Fruit fly (Drosophila melanogaster) whole organism, embryonic: ENCODE data around the gene pkaap.

Source experiments
- Asciz ChIP-seq: fragments of 200-800 bp; sonication (Bioruptor generic); optimal IDR thresholded peaks from 2 replicates; lab custom pipeline; 2017; ENCODE audit warnings: missing biosample characterization, mild to moderate bottlenecking, missing genetic modification characterization, missing genetic modification reagents
- B-H2 ChIP-seq: fragments of 200-800 bp; sonication (Bioruptor generic); optimal IDR thresholded peaks from 2 replicates; lab custom pipeline; 2018; ENCODE audit warnings: missing biosample characterization, mild to moderate bottlenecking, missing genetic modification characterization
- CG1024 ChIP-seq: fragments of 200-800 bp; sonication (Bioruptor generic); IDR thresholded peaks from 2 replicates; pipeline ENCODE4 v1.3.6; 2022; ENCODE audit warnings: missing biosample characterization, missing genetic modification characterization
- CG10267 ChIP-seq: fragments of 200-800 bp; sonication (Bioruptor generic); optimal IDR thresholded peaks from 2 replicates; lab custom pipeline; 2018; ENCODE audit warnings: missing biosample characterization, mild to moderate bottlenecking, missing genetic modification characterization, moderate library complexity
- CG10321 ChIP-seq: fragments of 200-800 bp; sonication (Bioruptor generic); IDR thresholded peaks from 2 replicates; pipeline ENCODE4 v1.3.6; 2022; ENCODE audit warnings: missing biosample characterization, missing genetic modification characterization
- CG11504 ChIP-seq: fragments of 200-800 bp; sonication (Bioruptor generic); optimal IDR thresholded peaks from 3 replicates; lab custom pipeline; 2019; ENCODE audit warnings: missing biosample characterization, mild to moderate bottlenecking, missing genetic modification characterization, moderate library complexity
- CG12391 ChIP-seq: fragments of 200-800 bp; sonication (Bioruptor generic); optimal IDR thresholded peaks from 3 replicates; lab custom pipeline; 2018; ENCODE audit warnings: missing biosample characterization, mild to moderate bottlenecking, missing genetic modification characterization, moderate library complexity
- CG13424 ChIP-seq: fragments of 200-800 bp; sonication (Bioruptor generic); optimal IDR thresholded peaks from 2 replicates; lab custom pipeline; 2019; ENCODE audit warnings: missing biosample characterization, mild to moderate bottlenecking, missing genetic modification characterization, moderate library complexity
- CG14860 ChIP-seq: fragments of 200-800 bp; sonication (Bioruptor generic); IDR thresholded peaks from 3 replicates; pipeline ENCODE4 v1.3.6; 2022; ENCODE audit warnings: missing biosample characterization, missing genetic modification characterization; ENCODE audit not compliant: partially characterized antibody
- CG15696 ChIP-seq: fragments of 200-800 bp; sonication (Bioruptor generic); optimal IDR thresholded peaks from 2 replicates; lab custom pipeline; 2019; ENCODE audit warnings: missing biosample characterization, mild to moderate bottlenecking, missing genetic modification characterization, moderate library complexity
- CG1602 ChIP-seq: fragments of 200-800 bp; sonication (Bioruptor generic); optimal IDR thresholded peaks from 3 replicates; lab custom pipeline; 2016; ENCODE audit warnings: missing biosample characterization, missing genetic modification characterization
- CG17802 ChIP-seq: fragments of 200-800 bp; sonication (Bioruptor generic); optimal IDR thresholded peaks from 2 replicates; lab custom pipeline; 2018; ENCODE audit warnings: missing biosample characterization, mild to moderate bottlenecking, missing genetic modification characterization, moderate library complexity
- CG2678 ChIP-seq: fragments of 200-800 bp; sonication (Bioruptor generic); optimal IDR thresholded peaks from 3 replicates; lab custom pipeline; 2019; ENCODE audit warnings: missing biosample characterization, mild to moderate bottlenecking, missing genetic modification characterization, moderate library complexity
- CG2712 ChIP-seq: fragments of 200-800 bp; optimal IDR thresholded peaks from 3 replicates; lab custom pipeline; 2019; ENCODE audit warnings: missing biosample characterization, mild to moderate bottlenecking, missing genetic modification characterization, moderate library complexity
- CG31224 ChIP-seq: fragments of 200-800 bp; sonication (Bioruptor generic); IDR thresholded peaks from 2 replicates; pipeline ENCODE4 v1.3.6; 2022; ENCODE audit warnings: missing biosample characterization, missing genetic modification characterization
- CG33213 ChIP-seq: fragments of 200-800 bp; sonication (Bioruptor generic); optimal IDR thresholded peaks from 3 replicates; lab custom pipeline; 2016; ENCODE audit warnings: missing biosample characterization, missing genetic modification characterization
- CG3407 ChIP-seq: fragments of 200-800 bp; sonication (Bioruptor generic); optimal IDR thresholded peaks from 2 replicates; lab custom pipeline; 2018; ENCODE audit warnings: missing biosample characterization, mild to moderate bottlenecking, missing genetic modification characterization
- CG4404 ChIP-seq: fragments of 200-800 bp; sonication (Bioruptor generic); IDR thresholded peaks from 2 replicates; pipeline ENCODE4 v1.3.6; 2022; ENCODE audit warnings: missing biosample characterization, missing genetic modification characterization
- CG6689 ChIP-seq: fragments of 200-800 bp; sonication (Bioruptor generic); IDR thresholded peaks from 2 replicates; pipeline ENCODE4 v1.3.6; 2022; ENCODE audit warnings: missing biosample characterization, missing genetic modification characterization
- CG7963 ChIP-seq: fragments of 200-800 bp; sonication (Bioruptor generic); IDR thresholded peaks from 3 replicates; pipeline ENCODE4 v1.3.6; 2022; ENCODE audit warnings: missing biosample characterization, missing genetic modification characterization; ENCODE audit not compliant: partially characterized antibody
- CG9215 ChIP-seq: fragments of 200-800 bp; sonication (Bioruptor generic); IDR thresholded peaks from 2 replicates; pipeline ENCODE4 v1.3.6; 2022; ENCODE audit warnings: missing biosample characterization, missing genetic modification characterization
- CoRest ChIP-seq: fragments of 200-800 bp; sonication (Bioruptor generic); optimal IDR thresholded peaks from 3 replicates; lab custom pipeline; 2018; ENCODE audit warnings: missing biosample characterization, mild to moderate bottlenecking, missing genetic modification characterization, moderate library complexity
- Dfd ChIP-seq, 2 experiments: fragments of >200 bp; optimal IDR thresholded peaks; 2 replicates each; lab custom pipeline; 2017; ENCODE audit warnings: missing biosample characterization in 2 of 2, missing genetic modification characterization in 2 of 2
- Dip2 ChIP-seq: fragments of 200-800 bp; sonication (Bioruptor generic); IDR thresholded peaks from 2 replicates; pipeline ENCODE4 v1.3.6; 2022; ENCODE audit warnings: missing biosample characterization, missing genetic modification characterization
- Dp ChIP-seq: fragments of 200-800 bp; sonication (Bioruptor generic); optimal IDR thresholded peaks from 2 replicates; lab custom pipeline; 2018; ENCODE audit warnings: missing biosample characterization, mild to moderate bottlenecking, missing genetic modification characterization, moderate library complexity
- Hr3 ChIP-seq: fragments of 200-800 bp; sonication (Bioruptor generic); optimal IDR thresholded peaks from 3 replicates; lab custom pipeline; 2016; ENCODE audit warnings: missing biosample characterization, missing genetic modification characterization
- Meics ChIP-seq: fragments of 200-800 bp; sonication (Bioruptor generic); optimal IDR thresholded peaks from 2 replicates; lab custom pipeline; 2017; ENCODE audit warnings: missing biosample characterization, mild to moderate bottlenecking, missing genetic modification characterization
- Oaz ChIP-seq: fragments of 200-800 bp; sonication (Bioruptor generic); IDR thresholded peaks from 2 replicates; pipeline ENCODE4 v1.3.6; 2022; ENCODE audit warnings: missing biosample characterization, missing genetic modification characterization
- Pdp1 ChIP-seq, 2 experiments: fragments of 200-800 bp; sonication (Bioruptor generic); optimal IDR thresholded peaks; 3 replicates each; lab custom pipeline; 2016; ENCODE audit warnings: missing biosample characterization in 2 of 2, missing genetic modification characterization in 2 of 2, mild to moderate bottlenecking in 1 of 2, moderate library complexity in 1 of 2
- Sox102F ChIP-seq: fragments of 200-800 bp; sonication (Bioruptor generic); optimal IDR thresholded peaks from 2 replicates; lab custom pipeline; 2018; ENCODE audit warnings: missing biosample characterization, mild to moderate bottlenecking, missing genetic modification characterization, moderate library complexity
- Trl ChIP-seq, 3 experiments: fragments of >200 bp in 2 of 3; fragments of 200-800 bp in 1 of 3; sonication (Bioruptor generic) in 1 of 3; optimal IDR thresholded peaks; 2 replicates in 1 of 3; 3 replicates in 2 of 3; lab custom pipeline; 2016 to 2017; ENCODE audit warnings: missing biosample characterization in 1 of 3, missing genetic modification characterization in 1 of 3
- ato ChIP-seq: fragments of 200-800 bp; sonication (Bioruptor generic); IDR thresholded peaks from 2 replicates; pipeline ENCODE4 v1.3.6; 2022; ENCODE audit warnings: missing biosample characterization, missing genetic modification characterization; ENCODE audit not compliant: partially characterized antibody
- bowl ChIP-seq: fragments of 200-800 bp; sonication (Bioruptor generic); IDR thresholded peaks from 2 replicates; pipeline ENCODE4 v1.3.6; 2022; ENCODE audit warnings: missing biosample characterization, missing genetic modification characterization
- cg ChIP-seq: fragments of 200-800 bp; sonication (Bioruptor generic); optimal IDR thresholded peaks from 3 replicates; lab custom pipeline; 2019; ENCODE audit warnings: missing biosample characterization, mild to moderate bottlenecking, missing genetic modification characterization, moderate library complexity
- chif ChIP-seq, 2 experiments: fragments of 200-800 bp; sonication (Bioruptor generic); optimal IDR thresholded peaks; 3 replicates each; lab custom pipeline; 2016; ENCODE audit warnings: missing biosample characterization in 2 of 2, missing genetic modification characterization in 2 of 2
- ci ChIP-seq: fragments of 200-800 bp; sonication (Bioruptor generic); IDR thresholded peaks from 3 replicates; pipeline ENCODE4 v1.3.6; 2022; ENCODE audit warnings: missing biosample characterization, missing genetic modification characterization
- emc ChIP-seq: fragments of 200-800 bp; sonication (Bioruptor generic); optimal IDR thresholded peaks from 2 replicates; lab custom pipeline; 2016; ENCODE audit warnings: missing biosample characterization, missing genetic modification characterization
- eve ChIP-seq, 2 experiments: fragments of >200 bp; optimal IDR thresholded peaks; 2 replicates each; lab custom pipeline; 2017; ENCODE audit warnings: missing biosample characterization in 2 of 2, missing genetic modification characterization in 2 of 2
- fd102C ChIP-seq: fragments of 200-800 bp; sonication (Bioruptor generic); optimal IDR thresholded peaks from 2 replicates; lab custom pipeline; 2018; ENCODE audit warnings: missing biosample characterization, mild to moderate bottlenecking, missing genetic modification characterization, moderate library complexity
- gem ChIP-seq: fragments of 200-800 bp; sonication (Bioruptor generic); optimal IDR thresholded peaks from 2 replicates; lab custom pipeline; 2019; ENCODE audit warnings: missing biosample characterization, mild to moderate bottlenecking, missing genetic modification characterization, moderate library complexity
- grn ChIP-seq: fragments of 200-800 bp; sonication (Bioruptor generic); optimal IDR thresholded peaks from 3 replicates; lab custom pipeline; 2017; ENCODE audit warnings: missing biosample characterization, missing genetic modification characterization
- hth ChIP-seq: fragments of >200 bp; optimal IDR thresholded peaks from 2 replicates; lab custom pipeline; 2017; ENCODE audit warnings: inconsistent platforms
- nmo ChIP-seq: fragments of 200-800 bp; sonication (Bioruptor generic); optimal IDR thresholded peaks from 2 replicates; lab custom pipeline; 2018; ENCODE audit warnings: missing biosample characterization, mild to moderate bottlenecking, missing genetic modification characterization, moderate library complexity
- phol ChIP-seq: fragments of 200-800 bp; sonication (Bioruptor generic); optimal IDR thresholded peaks from 3 replicates; lab custom pipeline; 2018; ENCODE audit warnings: missing biosample characterization, mild to moderate bottlenecking, missing genetic modification characterization, moderate library complexity
- pnt ChIP-seq: fragments of 200-800 bp; sonication (Bioruptor generic); optimal IDR thresholded peaks from 3 replicates; lab custom pipeline; 2016; ENCODE audit warnings: missing biosample characterization, missing genetic modification characterization
- pros ChIP-seq: fragments of 200-800 bp; sonication (Bioruptor generic); optimal IDR thresholded peaks from 3 replicates; lab custom pipeline; 2019; ENCODE audit warnings: missing biosample characterization, mild to moderate bottlenecking, missing genetic modification characterization, moderate library complexity
- row ChIP-seq: fragments of 200-800 bp; sonication (Bioruptor generic); IDR thresholded peaks from 3 replicates; pipeline ENCODE4 v1.3.6; 2022; ENCODE audit warnings: missing biosample characterization, missing genetic modification characterization
- sc ChIP-seq, 3 experiments: fragments of >200 bp in 2 of 3; fragments of 200-800 bp in 1 of 3; sonication (Bioruptor generic) in 1 of 3; optimal IDR thresholded peaks; 2 replicates in 2 of 3; 3 replicates in 1 of 3; lab custom pipeline; 2017; ENCODE audit warnings: mild to moderate bottlenecking in 1 of 3, missing biosample characterization in 1 of 3, missing genetic modification characterization in 1 of 3, missing genetic modification reagents in 1 of 3
- sens ChIP-seq: fragments of 200-800 bp; sonication (Bioruptor generic); peaks from one replicate; lab custom pipeline; 2016; ENCODE audit warnings: missing biosample characterization, missing genetic modification characterization

pkaap gene

dm6 chr2L:16281419-16282076 lies 6.5 kb upstream of the pkaap start (continued):
- TF ChIP-seq CG10267 (tag; lab: Kevin White, UChicago) (peak; percentile 8), fd102C (GFP tag; lab: Kevin White, UChicago) (no peak), CG14860 (GFP tag; lab: Robert Waterston, UW) (no peak), CG7963 (no peak), Sox102F (no peak), phol (peak; percentile 6), Dp (GFP tag; lab: Kevin White, UChicago) (no peak), CG11504 (peak; percentile 16), CG33213 (GFP tag; lab: Kevin White, UChicago) (no peak), CG17802 (no peak), CG15696 (tag; lab: Kevin White, UChicago) (peak; percentile 8), CG13424 (tag; lab: Kevin White, UChicago) (peak; percentile 35), Oaz (GFP tag; lab: Robert Waterston, UW) (no peak), bowl (GFP tag; lab: Robert Waterston, UW) (no peak), CG31224 (no peak), CG1024 (GFP tag; lab: Robert Waterston, UW) (no peak), Dfd (GFP tag; optimal IDR thresholded peaks at IDR 0.05; lab: Kevin White, UChicago) (no peak), Pdp1 (GFP tag; optimal IDR thresholded peaks at IDR 0.05; lab: Kevin White, UChicago) (no peak), Meics (GFP tag; lab: Kevin White, UChicago) (no peak), ci (GFP tag; lab: Robert Waterston, UW) (peak; percentile 31; the same call in 1 of the 3 replicates), CG4404 (GFP tag; lab: Robert Waterston, UW) (no peak), CG9215 (GFP tag; lab: Robert Waterston, UW) (no peak), pnt (GFP tag; lab: Kevin White, UChicago) (no peak), hth (lab: Kevin White, UChicago) (no peak), pros (no peak), eve (GFP tag; optimal IDR thresholded peaks at IDR 0.05; lab: Kevin White, UChicago) (peak in 1 of 2 experiments; percentile 49), cg (GFP tag; lab: Kevin White, UChicago) (no peak), Trl (optimal IDR thresholded peaks at IDR 0.05; lab: Kevin White, UChicago) (peak; percentile 28 to 30), Trl (GFP tag; optimal IDR thresholded peaks at IDR 0.05; lab: Kevin White, UChicago) (no peak), ato (GFP tag; lab: Robert Waterston, UW) (no peak), CG3407 (GFP tag; lab: Kevin White, UChicago) (no peak), CG6689 (GFP tag; lab: Robert Waterston, UW) (no peak), Dip2 (GFP tag; lab: Robert Waterston, UW) (no peak), nmo (peak; percentile 21), Hr3 (GFP tag; lab: Kevin White, UChicago) (no peak), emc (GFP tag; lab: Kevin White, UChicago) (no peak), CG1602 (GFP tag; lab: Kevin White, UChicago) (no peak), CoRest (tag; lab: Kevin White, UChicago) (peak; percentile 36), CG2678 (tag; lab: Kevin White, UChicago) (peak; percentile 20), B-H2 (GFP tag; lab: Kevin White, UChicago) (no peak), sc (optimal IDR thresholded peaks at IDR 0.05; lab: Kevin White, UChicago) (no peak), sc (GFP tag; optimal IDR thresholded peaks at IDR 0.05; lab: Kevin White, UChicago) (no peak), sens (GFP tag; lab: Kevin White, UChicago) (peak; percentile 77), grn (GFP tag; lab: Kevin White, UChicago) (no peak), Asciz (no peak), chif (GFP tag; optimal IDR thresholded peaks at IDR 0.05; lab: Kevin White, UChicago) (no peak), CG12391 (tag; lab: Kevin White, UChicago) (peak; percentile 7), gem (tag; lab: Kevin White, UChicago) (peak; percentile 42), CG10321 (GFP tag; lab: Robert Waterston, UW) (no peak), row (GFP tag; lab: Robert Waterston, UW) (0 out of 3 replicates have a peak, but pooled peaks have one; percentile 20), CG2712 (tag; lab: Kevin White, UChicago) (peak; percentile 29)
